Fruit fly (Drosophila melanogaster): ENCODE results near the gene crp.

The crp gene

DNA sequence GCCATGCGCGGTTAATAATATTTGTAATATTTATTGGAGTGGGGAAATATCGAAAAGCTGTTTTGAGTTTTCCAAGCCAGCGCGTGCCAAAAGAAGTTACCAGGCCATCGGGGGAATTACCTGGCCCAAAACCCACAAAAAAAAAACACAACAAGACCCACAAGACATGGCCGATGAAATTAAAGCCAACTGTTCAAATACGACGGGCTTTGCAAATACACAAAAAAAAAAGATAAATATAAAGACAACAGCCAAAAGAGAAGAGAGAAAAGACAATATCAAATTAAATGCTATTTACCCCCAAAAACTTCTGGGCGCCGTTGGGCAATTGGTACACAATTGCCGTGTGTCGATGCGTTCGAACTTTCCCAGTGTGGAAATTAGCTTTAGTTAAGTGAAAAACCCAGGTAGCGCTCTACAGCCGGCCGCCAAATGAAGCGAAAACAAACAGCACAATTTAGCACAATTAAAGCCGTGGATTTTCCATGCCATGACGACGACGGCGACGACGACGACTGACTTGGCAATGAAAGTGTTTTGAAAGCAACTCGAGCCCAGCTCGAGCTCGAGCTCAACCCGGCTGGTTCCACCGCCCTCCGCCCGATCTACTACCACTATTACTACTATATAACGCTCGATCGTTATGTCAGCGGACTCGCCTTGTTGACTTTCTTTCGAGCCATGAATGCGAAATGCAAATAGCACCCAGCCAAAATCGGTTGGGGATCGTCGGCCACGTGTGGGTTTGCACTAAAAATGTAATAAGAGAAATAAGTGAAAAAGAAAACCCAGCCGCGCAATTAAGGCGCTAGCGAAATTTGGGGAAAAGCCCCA, 30.5 kb upstream of the crp start (continued):
- TF ChIP-seq mirr (GFP tag; optimal IDR thresholded peaks at IDR 0.05): no peak
- peak; percentile 14 to 53 for TF ChIP-seq Pdp1 (GFP tag; optimal IDR thresholded peaks at IDR 0.05)
- peak; percentile 62; the same call in 2 of the 3 replicates for TF ChIP-seq Dbx (GFP tag; IDR thresholded peaks at IDR 0.05)
- no peak for TF ChIP-seq BEAF-32 (GFP tag; optimal IDR thresholded peaks at IDR 0.05)
- no peak for TF ChIP-seq CG12769 (tag; optimal IDR thresholded peaks at IDR 0.05)
- TF ChIP-seq sd (tag; optimal IDR thresholded peaks at IDR 0.05): no peak
- TF ChIP-seq CG4617 (GFP tag; optimal IDR thresholded peaks at IDR 0.05; ENCODE audit: borderline replicate concordance): no peak
- TF ChIP-seq CG9797 (GFP tag; optimal IDR thresholded peaks at IDR 0.05): no peak
- peak; percentile 77 for TF ChIP-seq Awh (GFP tag; IDR thresholded peaks at IDR 0.05)
- no peak for TF ChIP-seq shn (GFP tag; optimal IDR thresholded peaks at IDR 0.05)
- no peak for TF ChIP-seq CG43689 (GFP tag; IDR thresholded peaks at IDR 0.05)
- no peak for TF ChIP-seq cato (GFP tag; optimal IDR thresholded peaks at IDR 0.05; ENCODE audit: borderline replicate concordance)
- TF ChIP-seq CG5953 (GFP tag; IDR thresholded peaks at IDR 0.05): peak; percentile 73
- TF ChIP-seq CG7372 (GFP tag; IDR thresholded peaks at IDR 0.05): no peak
- TF ChIP-seq CG17568 (GFP tag; optimal IDR thresholded peaks at IDR 0.05): peak; percentile 67
- TF ChIP-seq Ravus (GFP tag; IDR thresholded peaks at IDR 0.05): no peak
- TF ChIP-seq CG32772 (GFP tag; IDR thresholded peaks at IDR 0.05): no peak
- no peak for TF ChIP-seq Hr51 (GFP tag; optimal IDR thresholded peaks at IDR 0.05)
- TF ChIP-seq CG12659 (GFP tag; optimal IDR thresholded peaks at IDR 0.05): peak; percentile 51
- no peak for TF ChIP-seq Lpt (GFP tag; optimal IDR thresholded peaks at IDR 0.05)
- no peak for TF ChIP-seq Neu2 (GFP tag; optimal IDR thresholded peaks at IDR 0.05; ENCODE audit: borderline replicate concordance)
- TF ChIP-seq CG11560 (tag; IDR thresholded peaks at IDR 0.05): no peak
- TF ChIP-seq CG32532 (GFP tag; IDR thresholded peaks at IDR 0.05): no peak; the same call in 1 of the 2 replicates
- TF ChIP-seq HHEX (GFP tag; optimal IDR thresholded peaks at IDR 0.05): peak; percentile 50
- peak; percentile 40 for TF ChIP-seq CG15011 (GFP tag; optimal IDR thresholded peaks at IDR 0.05)
- no peak for TF ChIP-seq Antp (GFP tag; optimal IDR thresholded peaks at IDR 0.05)
- TF ChIP-seq CTCF (GFP tag; optimal IDR thresholded peaks at IDR 0.05): no peak
- no peak; the same call in 1 of the 2 replicates for TF ChIP-seq ranshi (GFP tag; IDR thresholded peaks at IDR 0.05)
- no peak for TF ChIP-seq CG6175 (GFP tag; IDR thresholded peaks at IDR 0.05)
- TF ChIP-seq esg (GFP tag; conservative IDR thresholded peaks at IDR 0.05): no peak
- TF ChIP-seq dimm (GFP tag; IDR thresholded peaks at IDR 0.05): no peak
- peak; percentile 72 for TF ChIP-seq Fer1 (GFP tag; optimal IDR thresholded peaks at IDR 0.05)
- TF ChIP-seq ewg (GFP tag; optimal IDR thresholded peaks at IDR 0.05): peak; percentile 22
- TF ChIP-seq CG1602 (GFP tag; optimal IDR thresholded peaks at IDR 0.05): no peak
- no peak for TF ChIP-seq CG7271 (tag; optimal IDR thresholded peaks at IDR 0.05)
- no peak for TF ChIP-seq Poxn (GFP tag; IDR thresholded peaks at IDR 0.05)
- no peak for TF ChIP-seq Gug (GFP tag; IDR thresholded peaks at IDR 0.05)
- TF ChIP-seq CG2678 (tag; optimal IDR thresholded peaks at IDR 0.05): peak; percentile 64
- no peak for TF ChIP-seq ERR (GFP tag; optimal IDR thresholded peaks at IDR 0.05)
- no peak for TF ChIP-seq amos (GFP tag; IDR thresholded peaks at IDR 0.05; ENCODE audit: partially characterized antibody)
- peak; percentile 28 for TF ChIP-seq nerfin-1 (tag; optimal IDR thresholded peaks at IDR 0.05)
- peak; percentile 16 for TF ChIP-seq CoRest (tag; optimal IDR thresholded peaks at IDR 0.05)
- TF ChIP-seq CG14965 (GFP tag; optimal IDR thresholded peaks at IDR 0.05; ENCODE audit: borderline replicate concordance): no peak
- peak; percentile 41 for TF ChIP-seq CG10147 (GFP tag; optimal IDR thresholded peaks at IDR 0.05)
- no peak for TF ChIP-seq CG9609 (GFP tag; optimal IDR thresholded peaks at IDR 0.05)
- TF ChIP-seq twi (tag; optimal IDR thresholded peaks at IDR 0.05): no peak
- TF ChIP-seq HLH3B (GFP tag; IDR thresholded peaks at IDR 0.05): peak; percentile 57; the same call in 1 of the 2 replicates
- no peak for TF ChIP-seq CG1603 (tag; optimal IDR thresholded peaks at IDR 0.05)
- TF ChIP-seq Oli (tag; optimal IDR thresholded peaks at IDR 0.05): no peak

Measured in whole organism, embryonic.